Worm (Caenorhabditis elegans) whole organism, late embryonic: ENCODE measurements around the gene W03F9.2.
A peak's percentile ranks its signal among the peaks of the same experiment; 100 is the strongest.

Experiments used
- C08G9.2 ChIP-seq: sonication (generic microtip); optimal IDR thresholded peaks from 2 replicates; lab custom pipeline; 2016; ENCODE audit warnings: mild to moderate bottlenecking, missing genetic modification characterization, moderate library complexity, missing compliant biosample characterization
- C38D4.7 ChIP-seq: fragments of 200-800 bp; sonication (Bioruptor generic); optimal IDR thresholded peaks from 2 replicates; lab custom pipeline; 2018; ENCODE audit warnings: mild to moderate bottlenecking, missing genetic modification characterization, moderate library complexity, missing compliant biosample characterization
- F13H6.1 ChIP-seq: sonication (generic microtip); optimal IDR thresholded peaks from 2 replicates; lab custom pipeline; 2016; ENCODE audit warnings: missing genetic modification characterization, missing compliant biosample characterization
- K09A11.1 ChIP-seq: sonication (generic microtip); optimal IDR thresholded peaks from 2 replicates; lab custom pipeline; 2017; ENCODE audit warnings: antibody characterized with exemption, mild to moderate bottlenecking, missing genetic modification characterization, missing compliant biosample characterization; ENCODE audit not compliant: insufficient read depth
- ahr-1 ChIP-seq: sonication (generic microtip); optimal IDR thresholded peaks from 2 replicates; lab custom pipeline; 2016; ENCODE audit warnings: missing genetic modification characterization, missing compliant biosample characterization
- ama-1 ChIP-seq: fragments of 150-350 bp; optimal IDR thresholded peaks from 2 replicates; lab custom pipeline; 2014
- ceh-14 ChIP-seq: sonication (generic microtip); optimal IDR thresholded peaks from 2 replicates; lab custom pipeline; 2016; ENCODE audit warnings: missing genotype, missing genetic modification characterization, missing compliant biosample characterization
- ceh-18 ChIP-seq: sonication (generic microtip); optimal IDR thresholded peaks from 2 replicates; lab custom pipeline; 2016; ENCODE audit warnings: missing genetic modification characterization, missing compliant biosample characterization
- ceh-2 ChIP-seq: sonication (generic microtip); optimal IDR thresholded peaks from 2 replicates; lab custom pipeline; 2016; ENCODE audit warnings: missing genotype, missing genetic modification characterization, missing compliant biosample characterization
- ceh-22 ChIP-seq: sonication (generic microtip); optimal IDR thresholded peaks from 2 replicates; lab custom pipeline; 2017; ENCODE audit warnings: missing biosample characterization, missing genetic modification characterization
- ceh-24 ChIP-seq: sonication (generic microtip); optimal IDR thresholded peaks from 2 replicates; lab custom pipeline; 2016; ENCODE audit warnings: mild to moderate bottlenecking, missing genetic modification characterization, missing compliant biosample characterization
- ceh-31 ChIP-seq: sonication (generic microtip); optimal IDR thresholded peaks from 2 replicates; lab custom pipeline; 2016; ENCODE audit warnings: missing genetic modification characterization, missing compliant biosample characterization
- ceh-34 ChIP-seq: sonication (generic microtip); optimal IDR thresholded peaks from 2 replicates; lab custom pipeline; 2016; ENCODE audit warnings: mild to moderate bottlenecking, missing genetic modification characterization, missing compliant biosample characterization
- ceh-48 ChIP-seq: sonication (generic microtip); optimal IDR thresholded peaks from 2 replicates; lab custom pipeline; 2016; ENCODE audit warnings: missing genetic modification characterization, inconsistent platforms, missing compliant biosample characterization
- ceh-6 ChIP-seq: fragments of 200-800 bp; sonication (Bioruptor generic); optimal IDR thresholded peaks from 2 replicates; lab custom pipeline; 2018; ENCODE audit warnings: mild to moderate bottlenecking, missing genetic modification characterization, missing compliant biosample characterization
- ceh-9 ChIP-seq: sonication (generic microtip); optimal IDR thresholded peaks from 2 replicates; lab custom pipeline; 2016; ENCODE audit warnings: mild to moderate bottlenecking, missing genetic modification characterization, inconsistent platforms, missing compliant biosample characterization
- dmd-4 ChIP-seq: sonication (generic microtip); optimal IDR thresholded peaks from 2 replicates; lab custom pipeline; 2016; ENCODE audit warnings: borderline replicate concordance, missing genetic modification characterization, missing compliant biosample characterization
- ets-4 ChIP-seq: sonication (generic microtip); optimal IDR thresholded peaks from 2 replicates; lab custom pipeline; 2016; ENCODE audit warnings: missing genetic modification characterization, missing compliant biosample characterization
- eyg-1 ChIP-seq: sonication (generic microtip); optimal IDR thresholded peaks from 2 replicates; lab custom pipeline; 2016; ENCODE audit warnings: missing genotype, missing genetic modification characterization, missing compliant biosample characterization
- fax-1 ChIP-seq: sonication (generic microtip); optimal IDR thresholded peaks from 2 replicates; lab custom pipeline; 2016; ENCODE audit warnings: missing genotype, missing genetic modification characterization, missing compliant biosample characterization
- fkh-6 ChIP-seq: sonication (generic microtip); optimal IDR thresholded peaks from 2 replicates; lab custom pipeline; 2016; ENCODE audit warnings: missing genetic modification characterization, missing compliant biosample characterization
- gmeb-2 ChIP-seq: sonication (generic microtip); optimal IDR thresholded peaks from 2 replicates; lab custom pipeline; 2016; ENCODE audit warnings: missing genetic modification characterization, inconsistent platforms, missing compliant biosample characterization
- hlh-30 ChIP-seq: sonication (generic microtip); optimal IDR thresholded peaks from 2 replicates; lab custom pipeline; 2017; ENCODE audit warnings: antibody characterized with exemption, missing genetic modification characterization, missing compliant biosample characterization; ENCODE audit not compliant: insufficient read depth
- hlh-8 ChIP-seq: sonication (generic microtip); optimal IDR thresholded peaks from 2 replicates; lab custom pipeline; 2016; ENCODE audit warnings: missing genotype, missing genetic modification characterization, missing compliant biosample characterization
- lim-6 ChIP-seq: sonication (generic microtip); optimal IDR thresholded peaks from 2 replicates; lab custom pipeline; 2016; ENCODE audit warnings: missing genetic modification characterization, missing compliant biosample characterization
- mec-3 ChIP-seq: sonication (generic microtip); optimal IDR thresholded peaks from 2 replicates; lab custom pipeline; 2016; ENCODE audit warnings: borderline replicate concordance, missing genetic modification characterization, missing compliant biosample characterization
- nfya-1 ChIP-seq: sonication (generic microtip); optimal IDR thresholded peaks from 2 replicates; lab custom pipeline; 2017; ENCODE audit warnings: missing genetic modification characterization, mild to moderate bottlenecking, missing compliant biosample characterization, antibody characterized with exemption, moderate library complexity
- pat-9 ChIP-seq: fragments of 200-800 bp; sonication (Bioruptor generic); optimal IDR thresholded peaks from 2 replicates; lab custom pipeline; 2018; ENCODE audit warnings: mild to moderate bottlenecking, missing genetic modification characterization, moderate library complexity, missing compliant biosample characterization
- pha-2 ChIP-seq: sonication (generic microtip); optimal IDR thresholded peaks from 2 replicates; lab custom pipeline; 2017; ENCODE audit warnings: mild to moderate bottlenecking, missing genetic modification characterization, missing compliant biosample characterization
- pros-1 ChIP-seq: fragments of 150-350 bp; optimal IDR thresholded peaks from 2 replicates; lab custom pipeline; 2014; ENCODE audit warnings: missing biosample characterization, missing genetic modification reagents, missing genetic modification characterization
- ref-2 ChIP-seq: sonication (generic microtip); optimal IDR thresholded peaks from 2 replicates; lab custom pipeline; 2016; ENCODE audit warnings: missing genetic modification characterization, missing compliant biosample characterization
- rnt-1 ChIP-seq: sonication (generic microtip); optimal IDR thresholded peaks from 2 replicates; lab custom pipeline; 2016; ENCODE audit warnings: missing genetic modification characterization, missing compliant biosample characterization
- sdc-2 ChIP-seq: sonication (generic microtip); optimal IDR thresholded peaks from 2 replicates; lab custom pipeline; 2016; ENCODE audit warnings: missing genotype, missing genetic modification characterization, missing compliant biosample characterization
- sox-4 ChIP-seq: sonication (generic microtip); optimal IDR thresholded peaks from 2 replicates; lab custom pipeline; 2017; ENCODE audit warnings: mild to moderate bottlenecking, missing genetic modification characterization, inconsistent platforms, missing compliant biosample characterization
- syd-9 ChIP-seq: sonication (generic microtip); optimal IDR thresholded peaks from 2 replicates; lab custom pipeline; 2016; ENCODE audit warnings: mild to moderate bottlenecking, missing genetic modification characterization, moderate library complexity, missing compliant biosample characterization
- tbx-2 ChIP-seq: sonication (generic microtip); optimal IDR thresholded peaks from 2 replicates; lab custom pipeline; 2016; ENCODE audit warnings: missing genetic modification characterization, missing compliant biosample characterization
- tbx-7 ChIP-seq: sonication (generic microtip); optimal IDR thresholded peaks from 2 replicates; lab custom pipeline; 2016; ENCODE audit warnings: missing genotype, missing genetic modification characterization, missing compliant biosample characterization
- ttx-3 ChIP-seq: sonication (generic microtip); optimal IDR thresholded peaks from 2 replicates; lab custom pipeline; 2016; ENCODE audit warnings: missing genetic modification reagents, missing genetic modification characterization, missing compliant biosample characterization
- unc-3 ChIP-seq, 2 experiments: fragments of 200-800 bp in 1 of 2; sonication (Bioruptor generic) in 1 of 2; sonication (generic microtip) in 1 of 2; conservative IDR thresholded peaks in 1 of 2; optimal IDR thresholded peaks in 1 of 2; 2 replicates each; pipeline versions ENCODE4 v1.3.6 to Lab custom; 2016 to 2022; ENCODE audit warnings: missing compliant biosample characterization in 2 of 2, missing genetic modification characterization in 2 of 2, missing genetic modification reagents in 1 of 2
- zip-5 ChIP-seq: sonication (generic microtip); optimal IDR thresholded peaks from 2 replicates; lab custom pipeline; 2016; ENCODE audit warnings: missing genetic modification characterization, missing compliant biosample characterization

The W03F9.2 gene

DNA sequence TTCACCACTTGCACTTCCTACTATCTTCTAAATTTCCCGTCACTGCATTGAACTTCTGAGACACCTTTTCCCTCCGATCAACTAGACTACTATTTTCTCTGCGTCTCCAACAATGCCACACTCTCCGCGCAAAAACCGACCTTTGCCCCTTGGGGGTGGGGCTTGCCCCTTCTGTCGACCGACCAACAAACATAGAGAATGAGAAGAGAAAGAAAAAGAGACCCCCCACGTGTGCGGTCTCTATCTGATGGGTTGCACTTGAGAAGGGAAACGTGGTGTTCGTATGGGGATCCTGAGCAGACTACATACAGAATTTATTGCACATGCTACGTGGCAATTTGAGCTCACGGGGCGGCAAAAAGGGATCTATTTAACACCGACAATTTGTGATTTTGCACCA lies 27.4 kb upstream of the W03F9.2 start:
- TF ChIP-seq rnt-1 (tag; lab: Kevin White, UChicago): peak; percentile 35
- peak; percentile 58 for TF ChIP-seq ref-2
- no peak for TF ChIP-seq ama-1
- TF ChIP-seq tbx-2 (tag; lab: Kevin White, UChicago): peak; percentile 56
- no peak for TF ChIP-seq ets-4
- no peak for TF ChIP-seq C38D4.7 (GFP tag; lab: Kevin White, UChicago)
- TF ChIP-seq fkh-6 (tag; lab: Kevin White, UChicago): peak; percentile 31
- peak; percentile 46 for TF ChIP-seq ceh-34
- TF ChIP-seq ceh-31 (tag; lab: Kevin White, UChicago): peak; percentile 54
- no peak for TF ChIP-seq ceh-22 (tag; lab: Kevin White, UChicago)
- peak; percentile 61 for TF ChIP-seq sdc-2
- no peak for TF ChIP-seq ceh-6 (GFP tag; lab: Kevin White, UChicago)
- no peak for TF ChIP-seq lim-6 (tag; lab: Kevin White, UChicago)
- TF ChIP-seq pha-2 (tag; lab: Kevin White, UChicago): no peak
- peak; percentile 8 for TF ChIP-seq fax-1 (tag; lab: Kevin White, UChicago)
- no peak for TF ChIP-seq hlh-8
- peak; percentile 27 for TF ChIP-seq ceh-18
- TF ChIP-seq nfya-1 (tag; lab: Kevin White, UChicago): peak; percentile 52
- no peak for TF ChIP-seq ttx-3
- TF ChIP-seq hlh-30: peak; percentile 67
- peak; percentile 38 for TF ChIP-seq ceh-2 (tag; lab: Kevin White, UChicago)
- TF ChIP-seq F13H6.1 (tag; lab: Kevin White, UChicago): no peak
- TF ChIP-seq, all 69 proteins: peak for 12

- TF ChIP-seq dmd-4 (tag; lab: Kevin White, UChicago) (no peak), sox-4 (tag; lab: Kevin White, UChicago) (no peak), ref-2 (peak; percentile 43)
Observed at ce11 chrV:153867-154266, 26.0 kb upstream of the W03F9.2 start.

- TF ChIP-seq syd-9 (tag; lab: Kevin White, UChicago) (no peak), ceh-14 (tag; lab: Kevin White, UChicago) (no peak)
Observed at ce11 chrV:152156-152555, 24.3 kb upstream of the W03F9.2 start.

DNA sequence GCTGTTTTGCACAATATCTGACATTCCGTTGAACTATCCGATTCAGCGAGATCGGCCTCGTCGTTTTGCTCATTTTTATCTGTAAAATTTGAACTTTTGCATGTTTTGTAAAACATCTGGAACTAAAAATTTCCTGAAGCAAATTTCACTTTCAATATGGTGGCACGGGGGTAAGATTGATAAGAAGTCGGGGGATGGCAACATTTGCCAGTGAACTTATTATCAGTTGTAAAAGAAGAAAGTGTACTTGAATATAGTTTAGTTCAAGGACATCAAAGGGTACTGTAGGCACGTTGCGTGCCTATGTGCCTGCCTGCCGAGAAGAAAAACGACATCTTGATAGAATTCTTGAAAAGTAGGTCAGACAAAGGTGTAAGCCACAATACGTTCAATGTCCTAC lies 23.5 kb upstream of the W03F9.2 start, which contains the start of gene W03F9.4:
Gene W03F9.4 (minus strand): TSS at position 79 of the 400 bp plus-strand sequence.
- TF ChIP-seq zip-5: no peak
- TF ChIP-seq tbx-7 (tag; lab: Kevin White, UChicago): no peak
- no peak for TF ChIP-seq ahr-1
- no peak for TF ChIP-seq ceh-48 (tag; lab: Kevin White, UChicago)
- no peak for TF ChIP-seq mec-3 (tag; lab: Kevin White, UChicago)
- TF ChIP-seq gmeb-2 (tag; lab: Kevin White, UChicago): no peak
- TF ChIP-seq C08G9.2 (tag; lab: Kevin White, UChicago): no peak
- no peak for TF ChIP-seq nfya-1 (tag; lab: Kevin White, UChicago)
- TF ChIP-seq ceh-31 (tag; lab: Kevin White, UChicago): no peak
- TF ChIP-seq pros-1 (tag; lab: Kevin White, UChicago): no peak
- no peak for TF ChIP-seq sox-4 (tag; lab: Kevin White, UChicago)
- no peak for TF ChIP-seq ceh-24 (tag; lab: Kevin White, UChicago)
- no peak for TF ChIP-seq K09A11.1 (tag; lab: Kevin White, UChicago)
- TF ChIP-seq ceh-9: no peak
- no peak for TF ChIP-seq fkh-6 (tag; lab: Kevin White, UChicago)
- no peak for TF ChIP-seq eyg-1 (tag; lab: Kevin White, UChicago)
- no peak for TF ChIP-seq pat-9 (tag; lab: Kevin White, UChicago)
- TF ChIP-seq unc-3 (GFP tag; conservative IDR thresholded peaks at IDR 0.05; lab: Robert Waterston, UW): no peak
- TF ChIP-seq unc-3 (tag; optimal IDR thresholded peaks at IDR 0.05; lab: Kevin White, UChicago): no peak
